Worm (Caenorhabditis elegans) whole organism, L1 larva: ENCODE measurements around the gene Y54G2A.11.

Source experiments
- elt-3 ChIP-seq, 6 experiments: fragments of 150-350 bp in 1 of 6; sonication (generic microtip); optimal IDR thresholded peaks; 2 replicates each; lab custom pipeline; 2017 to 2018; ENCODE audit warnings: missing biosample characterization in 6 of 6, missing genetic modification characterization in 6 of 6, inconsistent platforms in 1 of 6
- fkh-10 ChIP-seq: sonication (generic microtip); optimal IDR thresholded peaks from 2 replicates; lab custom pipeline; 2017; ENCODE audit warnings: missing biosample characterization, missing genetic modification reagents, missing genetic modification characterization
- fos-1 ChIP-seq: fragments of 150-350 bp; optimal IDR thresholded peaks from 2 replicates; lab custom pipeline; 2014; ENCODE audit warnings: missing biosample characterization, missing genetic modification characterization
- jun-1 ChIP-seq: fragments of 150-350 bp; optimal IDR thresholded peaks from 2 replicates; lab custom pipeline; 2014; ENCODE audit warnings: missing biosample characterization, missing genetic modification reagents, missing genetic modification characterization

ce11 chrIV:2785057-2785456, 13.5 kb upstream of the Y54G2A.11 start:
- TF ChIP-seq fos-1 (no peak), elt-3 (tag; optimal IDR thresholded peaks at IDR 0.05; lab: Kevin White, UChicago) (peak in 1 of 6 experiments; percentile 26), jun-1 (tag; lab: Kevin White, UChicago) (no peak), fkh-10 (no peak)
